Fruit fly (Drosophila melanogaster): ENCODE results near the gene Mnt.

Gene Mnt

DNA sequence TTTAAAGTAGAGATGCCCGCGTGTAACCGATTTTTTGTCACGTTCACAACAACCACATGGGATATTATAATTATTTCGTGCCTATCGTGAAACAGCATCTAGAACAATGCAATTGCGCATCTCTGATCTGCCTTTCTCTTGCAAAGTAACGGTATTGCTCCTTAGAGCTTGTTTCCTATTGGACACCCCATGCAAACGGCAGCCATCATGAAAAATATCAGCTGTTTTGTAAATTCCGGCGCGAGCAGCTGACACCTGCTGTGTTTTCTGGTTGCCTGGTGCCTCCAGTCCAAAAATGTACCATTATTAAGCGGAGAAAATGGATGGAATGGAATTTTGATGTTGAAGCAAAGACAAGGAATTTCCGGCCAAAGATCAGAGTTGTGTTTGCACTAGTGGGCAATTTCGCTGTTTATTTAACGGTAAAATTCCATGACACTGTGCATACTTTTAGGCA, 32.6 kb downstream of the Mnt start (continued):
- TF ChIP-seq toy (GFP tag; IDR thresholded peaks at IDR 0.05) (no peak), NC2α (GFP tag; optimal IDR thresholded peaks at IDR 0.05) (no peak), CG7556 (GFP tag; optimal IDR thresholded peaks at IDR 0.05) (peak; percentile 8), Sry-δ (GFP tag; optimal IDR thresholded peaks at IDR 0.05) (peak; percentile 11), CG2129 (GFP tag; IDR thresholded peaks at IDR 0.05; ENCODE audit: partially characterized antibody) (peak; percentile 86), CG7963 (GFP tag; IDR thresholded peaks at IDR 0.05; ENCODE audit: partially characterized antibody) (peak; percentile 67; the same call in 2 of the 3 replicates), Abd-B (GFP tag; optimal IDR thresholded peaks at IDR 0.05) (no peak), ranshi (GFP tag; IDR thresholded peaks at IDR 0.05) (no peak), CG8944 (GFP tag; optimal IDR thresholded peaks at IDR 0.05) (no peak), CG3995 (GFP tag; optimal IDR thresholded peaks at IDR 0.05) (no peak), Oaz (GFP tag; IDR thresholded peaks at IDR 0.05) (no peak), eve (GFP tag; optimal IDR thresholded peaks at IDR 0.05) (peak in 1 of 2 experiments; percentile 43), fd102C (GFP tag; optimal IDR thresholded peaks at IDR 0.05) (peak; percentile 19), CG10543 (GFP tag; optimal IDR thresholded peaks at IDR 0.05) (peak; percentile 8), Gug (GFP tag; IDR thresholded peaks at IDR 0.05) (no peak), tx (GFP tag; optimal IDR thresholded peaks at IDR 0.05) (no peak), Sry-β (GFP tag; optimal IDR thresholded peaks at IDR 0.05) (peak; percentile 89), ATbp (GFP tag; optimal IDR thresholded peaks at IDR 0.05) (peak; percentile 39), CG2202 (tag; optimal IDR thresholded peaks at IDR 0.05) (no peak), ssp (GFP tag; IDR thresholded peaks at IDR 0.05) (no peak), CG13424 (tag; optimal IDR thresholded peaks at IDR 0.05) (no peak), CG13287 (GFP tag; IDR thresholded peaks at IDR 0.05; ENCODE audit: partially characterized antibody) (peak; percentile 78), Nf-YB (GFP tag; optimal IDR thresholded peaks at IDR 0.05) (peak; percentile 94), CG11093 (GFP tag; IDR thresholded peaks at IDR 0.05) (no peak), Mes4 (GFP tag; optimal IDR thresholded peaks at IDR 0.05) (peak; percentile 9), CG14441 (GFP tag; IDR thresholded peaks at IDR 0.05) (no peak), Dll (GFP tag; IDR thresholded peaks at IDR 0.05; ENCODE audit: partially characterized antibody) (peak; percentile 93), sug (tag; optimal IDR thresholded peaks at IDR 0.05) (peak; percentile 19), eyg (GFP tag; optimal IDR thresholded peaks at IDR 0.05) (no peak), CG15696 (tag; optimal IDR thresholded peaks at IDR 0.05) (peak; percentile 16), grn (GFP tag; optimal IDR thresholded peaks at IDR 0.05) (no peak), onecut (GFP tag; IDR thresholded peaks at IDR 0.05) (peak; percentile 9; the same call in 1 of the 2 replicates), BEAF-32 (GFP tag; optimal IDR thresholded peaks at IDR 0.05) (peak; percentile 77), CG2116 (GFP tag; optimal IDR thresholded peaks at IDR 0.05) (peak; percentile 75), hth (optimal IDR thresholded peaks at IDR 0.05) (no peak), CG4328 (GFP tag; optimal IDR thresholded peaks at IDR 0.05) (no peak), phol (tag; optimal IDR thresholded peaks at IDR 0.05) (peak; percentile 83), NC2β (GFP tag; optimal IDR thresholded peaks at IDR 0.05) (peak; percentile 2), Doc2 (GFP tag; IDR thresholded peaks at IDR 0.05) (no peak), CG6791 (GFP tag; IDR thresholded peaks at IDR 0.05; ENCODE audit: partially characterized antibody) (peak; percentile 80), da (GFP tag; optimal IDR thresholded peaks at IDR 0.05) (no peak), unpg (GFP tag; optimal IDR thresholded peaks at IDR 0.05) (peak; percentile 27), CG1529 (GFP tag; optimal IDR thresholded peaks at IDR 0.05) (peak; percentile 1), CG12769 (tag; optimal IDR thresholded peaks at IDR 0.05) (peak; percentile 8), CkIIα-i1 (GFP tag; IDR thresholded peaks at IDR 0.05) (no peak), prd (optimal IDR thresholded peaks at IDR 0.05) (no peak), prd (GFP tag; IDR thresholded peaks at IDR 0.05) (no peak), CG4707 (GFP tag; optimal IDR thresholded peaks at IDR 0.05) (peak; percentile 27), tin (GFP tag; optimal IDR thresholded peaks at IDR 0.05) (no peak), dimm (GFP tag; IDR thresholded peaks at IDR 0.05) (no peak), CG32772 (GFP tag; IDR thresholded peaks at IDR 0.05) (no peak)
